Worm (Caenorhabditis elegans): ENCODE data around the gene nlp-66.

DNA sequence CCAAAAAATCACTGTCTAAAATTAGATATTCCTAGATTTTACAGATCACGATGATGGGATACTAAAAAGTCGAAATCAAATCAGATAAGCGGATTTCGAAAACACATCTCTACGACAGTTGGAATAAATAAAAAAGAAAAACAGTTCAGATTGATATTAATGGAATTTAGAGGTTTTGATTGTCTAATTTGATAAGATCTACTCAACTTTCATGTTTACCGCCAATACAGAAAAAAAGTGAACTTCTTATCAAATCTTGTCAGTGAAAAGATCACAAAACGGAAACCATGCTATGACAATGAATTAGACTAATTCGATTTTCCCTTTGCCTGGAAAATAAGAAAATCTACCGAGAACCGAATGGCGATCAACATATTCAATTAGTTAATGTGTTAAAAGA lies 9.6 kb upstream of the nlp-66 start:
- TF ChIP-seq mep-1 (tag; optimal IDR thresholded peaks at IDR 0.05) (no peak), hif-1 (tag; optimal IDR thresholded peaks at IDR 0.05) (no peak), gei-8 (GFP tag; optimal IDR thresholded peaks at IDR 0.05) (no peak), egl-43 (GFP tag; IDR thresholded peaks at IDR 0.05) (no peak)
